Worm (Caenorhabditis elegans) whole organism, L2 larva: ENCODE results near the gene ZK1307.9.

ENCODE experiments used
- ZK546.5 ChIP-seq: sonication (generic microtip); optimal IDR thresholded peaks from 2 replicates; lab custom pipeline; 2017; ENCODE audit warnings: missing biosample characterization, missing genetic modification characterization
- aly-2 ChIP-seq: fragments of 150-350 bp; optimal IDR thresholded peaks from 2 replicates; lab custom pipeline; 2014; ENCODE audit warnings: missing biosample characterization, missing genetic modification characterization
- egl-27 ChIP-seq: sonication (generic microtip); optimal IDR thresholded peaks from 3 replicates; lab custom pipeline; 2017; ENCODE audit warnings: missing biosample characterization, missing genetic modification reagents, missing genetic modification characterization
- lin-39 ChIP-seq: fragments of 150-350 bp; optimal IDR thresholded peaks from 2 replicates; lab custom pipeline; 2014; ENCODE audit warnings: missing biosample characterization, missing genetic modification reagents, missing genetic modification characterization
- mdl-1 ChIP-seq, 2 experiments: fragments of 150-350 bp in 1 of 2; sonication (generic microtip) in 1 of 2; optimal IDR thresholded peaks; 2 replicates each; lab custom pipeline; 2017; ENCODE audit warnings: missing biosample characterization in 2 of 2, missing genetic modification characterization in 2 of 2
- nhr-237 ChIP-seq: fragments of 150-350 bp; optimal IDR thresholded peaks from 2 replicates; lab custom pipeline; 2014; ENCODE audit warnings: missing biosample characterization, missing genetic modification characterization
- nhr-25 ChIP-seq: fragments of 150-350 bp; sonication (generic microtip); optimal IDR thresholded peaks from 3 replicates; lab custom pipeline; 2014; ENCODE audit warnings: missing biosample characterization, missing genetic modification characterization
- nhr-77 ChIP-seq: fragments of 150-350 bp; optimal IDR thresholded peaks from 2 replicates; lab custom pipeline; 2014; ENCODE audit warnings: missing biosample characterization, missing genetic modification characterization
- ztf-1 ChIP-seq: fragments of 200-800 bp; sonication (Bioruptor generic); conservative IDR thresholded peaks from 2 replicates; pipeline ENCODE4 v1.3.6; 2022; ENCODE audit warnings: missing genetic modification characterization, missing compliant biosample characterization

- no peak for TF ChIP-seq ZK546.5 (tag; lab: Kevin White, UChicago)
- TF ChIP-seq aly-2, result no peak
- TF ChIP-seq egl-27 (tag; lab: Kevin White, UChicago), result peak; percentile 80
- peak in 1 of 2 experiments; percentile 39 for TF ChIP-seq mdl-1 (tag; optimal IDR thresholded peaks at IDR 0.05; lab: Kevin White, UChicago)
- no peak for TF ChIP-seq nhr-237 (tag; lab: Kevin White, UChicago)
- no peak for TF ChIP-seq ztf-1 (GFP tag; lab: Robert Waterston, UW)
- no peak for TF ChIP-seq lin-39 (tag; lab: Kevin White, UChicago)
- peak; percentile 85 for TF ChIP-seq nhr-25 (tag; lab: Kevin White, UChicago)
- no peak for TF ChIP-seq nhr-77 (tag; lab: Kevin White, UChicago)
Observed at ce11 chrII:9646122-9646555, 3.2 kb upstream of the ZK1307.9 start.
